Fruit fly (Drosophila melanogaster): ENCODE data around the gene Ca-beta.

DNA sequence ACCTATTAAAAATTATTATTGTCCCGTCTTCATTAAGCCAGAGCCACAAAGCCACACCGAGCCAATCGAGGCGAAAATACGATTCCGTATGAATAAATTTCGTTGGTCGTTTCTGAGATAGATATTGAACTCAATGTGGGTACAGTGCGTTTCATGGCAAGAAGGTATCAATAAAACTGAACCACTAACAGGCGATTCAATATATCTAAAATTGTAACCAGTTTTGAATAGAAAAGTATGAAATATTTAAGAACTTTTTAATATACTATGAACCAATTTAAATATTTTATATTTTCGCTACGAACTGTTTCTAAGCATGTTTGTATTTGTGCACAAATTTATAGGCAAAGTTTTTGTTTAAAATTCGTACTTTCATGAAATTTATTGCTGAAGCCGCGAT is 4.3 kb downstream of the Ca-beta start:
- peak; percentile 29 for TF ChIP-seq CG9727 (GFP tag; optimal IDR thresholded peaks at IDR 0.05)
- TF ChIP-seq ind (GFP tag; optimal IDR thresholded peaks at IDR 0.05) = peak; percentile 48
- TF ChIP-seq CG6813 (GFP tag; optimal IDR thresholded peaks at IDR 0.05) = no peak
- no peak for TF ChIP-seq CG13894 (tag; optimal IDR thresholded peaks at IDR 0.05)
- TF ChIP-seq D19A (tag; optimal IDR thresholded peaks at IDR 0.05) = no peak
- no peak for TF ChIP-seq croc (GFP tag; conservative IDR thresholded peaks at IDR 0.05)
- TF ChIP-seq run (tag; optimal IDR thresholded peaks at IDR 0.05) = no peak
- TF ChIP-seq CG10274 (GFP tag; optimal IDR thresholded peaks at IDR 0.05) = no peak
